Worm (Caenorhabditis elegans): ENCODE data around the gene pir-2.
"Not testable (repeated sequence)": the region's sequence is repeated elsewhere in the genome, so short reads cannot be mapped to it uniquely, and the experiment has no call there.

DNA sequence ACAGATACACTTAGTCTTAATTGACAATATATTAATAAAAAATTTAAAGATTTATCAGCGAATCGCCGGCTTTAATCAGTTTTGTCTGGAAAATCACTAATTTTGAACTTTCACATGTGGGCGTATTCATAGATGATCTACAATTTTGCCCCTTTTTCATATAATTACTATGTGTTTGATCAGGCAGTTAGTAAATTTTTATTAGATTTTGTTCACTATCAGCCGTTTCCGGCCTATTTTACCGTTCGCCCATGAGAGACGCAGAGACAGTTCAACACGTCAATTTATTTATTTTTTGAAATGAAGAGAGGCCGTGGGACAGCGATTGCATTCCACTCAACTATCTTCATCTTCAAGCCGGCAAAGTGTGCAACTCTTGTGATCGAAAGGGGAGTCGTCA lies 23.2 kb downstream of the pir-2 start, which contains the start of gene T26G10.4:
- not testable (repeated sequence) for TF ChIP-seq ceh-19 (GFP tag; optimal IDR thresholded peaks at IDR 0.05); ceh-24 (tag; optimal IDR thresholded peaks at IDR 0.05); rnt-1 (tag; optimal IDR thresholded peaks at IDR 0.05); ama-1 (optimal IDR thresholded peaks at IDR 0.05)
